Worm (Caenorhabditis elegans) whole organism, young adult: ENCODE data around the gene Y25C1A.6.

Experiments
- B0261.1 ChIP-seq: sonication (generic microtip); optimal IDR thresholded peaks from 2 replicates; lab custom pipeline; 2016; ENCODE audit warnings: mild to moderate bottlenecking, missing genetic modification characterization, moderate library complexity, missing compliant biosample characterization
- B0336.3 ChIP-seq: fragments of 200-800 bp; sonication (Bioruptor generic); IDR thresholded peaks from 2 replicates; pipeline ENCODE4 v1.3.6; 2022; ENCODE audit warnings: missing genetic modification characterization, missing compliant biosample characterization
- D2030.7 ChIP-seq: fragments of 200-800 bp; sonication (Bioruptor generic); IDR thresholded peaks from 2 replicates; pipeline ENCODE4 v1.3.6; 2022; ENCODE audit warnings: missing genetic modification reagents, missing genetic modification characterization, missing compliant biosample characterization
- F33H1.4 ChIP-seq: fragments of 200-800 bp; sonication (Bioruptor generic); IDR thresholded peaks from 2 replicates; pipeline ENCODE4 v1.3.6; 2022; ENCODE audit warnings: missing genetic modification reagents, missing genetic modification characterization, missing compliant biosample characterization
- F52B5.7 ChIP-seq: sonication (generic microtip); optimal IDR thresholded peaks from 2 replicates; lab custom pipeline; 2016; ENCODE audit warnings: mild to moderate bottlenecking, missing genetic modification characterization, missing compliant biosample characterization
- F57A8.1 ChIP-seq: fragments of 200-800 bp; sonication (Bioruptor generic); optimal IDR thresholded peaks from 2 replicates; lab custom pipeline; 2018; ENCODE audit warnings: mild to moderate bottlenecking, missing genetic modification characterization, moderate library complexity, missing compliant biosample characterization
- T07F8.4 ChIP-seq: sonication (generic microtip); optimal IDR thresholded peaks from 2 replicates; lab custom pipeline; 2016; ENCODE audit warnings: mild to moderate bottlenecking, missing genetic modification characterization, moderate library complexity, missing compliant biosample characterization
- Y53F4B.3 ChIP-seq: fragments of 200-800 bp; sonication (Bioruptor generic); IDR thresholded peaks from 2 replicates; pipeline ENCODE4 v1.3.6; 2022; ENCODE audit warnings: missing genetic modification reagents, missing genetic modification characterization, missing compliant biosample characterization
- Y53G8AR.9 ChIP-seq: fragments of 200-800 bp; sonication (Bioruptor generic); conservative IDR thresholded peaks from 2 replicates; pipeline ENCODE4 v1.3.6; 2022; ENCODE audit warnings: missing genetic modification reagents, missing genetic modification characterization, missing compliant biosample characterization
- Y56A3A.18 ChIP-seq: fragments of 200-800 bp; sonication (Bioruptor generic); IDR thresholded peaks from 2 replicates; pipeline ENCODE4 v1.3.6; 2022; ENCODE audit warnings: missing genetic modification reagents, missing genetic modification characterization, missing compliant biosample characterization
- Y95B8A.8 ChIP-seq: fragments of 200-800 bp; sonication (Bioruptor generic); IDR thresholded peaks from 2 replicates; pipeline ENCODE4 v1.3.6; 2022; ENCODE audit warnings: missing genetic modification reagents, missing genetic modification characterization, missing compliant biosample characterization
- akir-1 ChIP-seq: fragments of 200-800 bp; sonication (Bioruptor generic); optimal IDR thresholded peaks from 2 replicates; lab custom pipeline; 2018; ENCODE audit warnings: mild to moderate bottlenecking, missing genetic modification characterization, moderate library complexity, missing compliant biosample characterization
- aptf-2 ChIP-seq: fragments of 200-800 bp; sonication (Bioruptor generic); conservative IDR thresholded peaks from 2 replicates; pipeline ENCODE4 v1.3.6; 2022; ENCODE audit warnings: missing genetic modification reagents, missing genetic modification characterization, missing compliant biosample characterization
- aptf-3 ChIP-seq: fragments of 200-800 bp; sonication (Bioruptor generic); IDR thresholded peaks from 2 replicates; pipeline ENCODE4 v1.3.6; 2022; ENCODE audit warnings: missing genetic modification characterization, missing compliant biosample characterization
- atf-7 ChIP-seq: sonication (generic microtip); optimal IDR thresholded peaks from 2 replicates; lab custom pipeline; 2017; ENCODE audit warnings: mild to moderate bottlenecking, missing genetic modification characterization, missing compliant biosample characterization
- attf-3 ChIP-seq: fragments of 200-800 bp; sonication (Bioruptor generic); conservative IDR thresholded peaks from 2 replicates; pipeline ENCODE4 v1.3.6; 2022; ENCODE audit warnings: missing genetic modification reagents, missing genetic modification characterization, missing compliant biosample characterization
- bed-2 ChIP-seq: fragments of 200-800 bp; sonication (Bioruptor generic); IDR thresholded peaks from 2 replicates; pipeline ENCODE4 v1.3.6; 2022; ENCODE audit warnings: missing genetic modification reagents, missing genetic modification characterization, missing compliant biosample characterization
- ceh-40 ChIP-seq: fragments of 200-800 bp; sonication (Bioruptor generic); IDR thresholded peaks from 2 replicates; pipeline ENCODE4 v1.3.6; 2022; ENCODE audit warnings: missing genetic modification characterization, missing compliant biosample characterization
- ceh-58 ChIP-seq: fragments of 200-800 bp; sonication (Bioruptor generic); IDR thresholded peaks from 2 replicates; pipeline ENCODE4 v1.3.6; 2022; ENCODE audit warnings: missing genetic modification characterization, missing compliant biosample characterization
- ceh-91 ChIP-seq: fragments of 200-800 bp; sonication (Bioruptor generic); IDR thresholded peaks from 2 replicates; pipeline ENCODE4 v1.3.6; 2022; ENCODE audit warnings: missing genetic modification reagents, missing genetic modification characterization, missing compliant biosample characterization
- egl-18 ChIP-seq: fragments of 200-800 bp; sonication (Bioruptor generic); IDR thresholded peaks from 2 replicates; pipeline ENCODE4 v1.3.6; 2022; ENCODE audit warnings: missing genetic modification reagents, missing genetic modification characterization, missing compliant biosample characterization
- ekl-4 ChIP-seq: fragments of 200-800 bp; sonication (Bioruptor generic); IDR thresholded peaks from 2 replicates; pipeline ENCODE4 v1.3.6; 2022; ENCODE audit warnings: missing genetic modification reagents, missing genetic modification characterization, missing compliant biosample characterization
- gei-17 ChIP-seq: fragments of 200-800 bp; sonication (Bioruptor generic); optimal IDR thresholded peaks from 2 replicates; lab custom pipeline; 2018; ENCODE audit warnings: mild to moderate bottlenecking, missing genetic modification characterization, missing compliant biosample characterization
- him-1 ChIP-seq: sonication (generic microtip); optimal IDR thresholded peaks from 2 replicates; lab custom pipeline; 2016; ENCODE audit warnings: missing genotype, missing genetic modification reagents, missing genetic modification characterization, missing compliant biosample characterization
- hmg-1.2 ChIP-seq: fragments of 200-800 bp; sonication (Bioruptor generic); IDR thresholded peaks from 2 replicates; pipeline ENCODE4 v1.3.6; 2022; ENCODE audit warnings: missing genetic modification reagents, missing genetic modification characterization, missing compliant biosample characterization
- lin-35 ChIP-seq, 3 experiments: fragments of 150-350 bp in 2 of 3; sonication (generic microtip) in 1 of 3; optimal IDR thresholded peaks; 2 replicates each; lab custom pipeline; 2014 to 2018; ENCODE audit warnings: missing biosample characterization in 3 of 3, missing genetic modification characterization in 3 of 3, missing genetic modification reagents in 3 of 3
- lin-54 ChIP-seq: fragments of 200-800 bp; sonication (Bioruptor generic); optimal IDR thresholded peaks from 2 replicates; lab custom pipeline; 2018; ENCODE audit warnings: mild to moderate bottlenecking, missing genetic modification characterization, missing compliant biosample characterization
- lsy-27 ChIP-seq: sonication (generic microtip); optimal IDR thresholded peaks from 2 replicates; lab custom pipeline; 2017; ENCODE audit warnings: missing genetic modification characterization, mild to moderate bottlenecking, missing compliant biosample characterization, antibody characterized with exemption, missing genotype, borderline replicate concordance; ENCODE audit not compliant: insufficient read depth
- madf-10 ChIP-seq: sonication (generic microtip); optimal IDR thresholded peaks from 2 replicates; lab custom pipeline; 2016; ENCODE audit warnings: mild to moderate bottlenecking, missing genetic modification characterization, missing compliant biosample characterization
- madf-6 ChIP-seq: fragments of 200-800 bp; sonication (Bioruptor generic); IDR thresholded peaks from 2 replicates; pipeline ENCODE4 v1.3.6; 2022; ENCODE audit warnings: missing genetic modification reagents, missing genetic modification characterization, missing compliant biosample characterization
- mcd-1 ChIP-seq: fragments of 200-800 bp; sonication (Bioruptor generic); IDR thresholded peaks from 2 replicates; pipeline ENCODE4 v1.3.6; 2022; ENCODE audit warnings: missing genetic modification reagents, missing genetic modification characterization, missing compliant biosample characterization
- mxl-1 ChIP-seq: sonication (generic microtip); optimal IDR thresholded peaks from 2 replicates; lab custom pipeline; 2016; ENCODE audit warnings: missing genetic modification characterization, missing compliant biosample characterization
- nhr-120 ChIP-seq: fragments of 200-800 bp; sonication (Bioruptor generic); IDR thresholded peaks from 2 replicates; pipeline ENCODE4 v1.3.6; 2022; ENCODE audit warnings: missing genetic modification characterization, missing compliant biosample characterization
- nhr-179 ChIP-seq: sonication (generic microtip); optimal IDR thresholded peaks from 2 replicates; lab custom pipeline; 2016; ENCODE audit warnings: mild to moderate bottlenecking, missing genetic modification characterization, missing compliant biosample characterization
- pbrm-1 ChIP-seq: fragments of 200-800 bp; sonication (Bioruptor generic); IDR thresholded peaks from 2 replicates; pipeline ENCODE4 v1.3.6; 2022; ENCODE audit warnings: missing genetic modification reagents, missing genetic modification characterization, missing compliant biosample characterization
- pha-4 ChIP-seq: fragments of 150-350 bp; sonication (generic microtip); optimal IDR thresholded peaks from 2 replicates; lab custom pipeline; 2014; ENCODE audit warnings: missing biosample characterization, missing genetic modification reagents, missing genetic modification characterization
- rec-8 ChIP-seq, 2 experiments: sonication (generic microtip); optimal IDR thresholded peaks; 2 replicates each; lab custom pipeline; 2016; ENCODE audit warnings: mild to moderate bottlenecking in 2 of 2, missing genetic modification characterization in 2 of 2, missing genetic modification reagents in 2 of 2, missing genotype in 2 of 2, missing biosample characterization in 1 of 2, missing compliant biosample characterization in 1 of 2, moderate library complexity in 1 of 2
- rpc-1 ChIP-seq, 2 experiments: fragments of 150-350 bp in 1 of 2; sonication (generic microtip) in 1 of 2; optimal IDR thresholded peaks; 2 replicates each; lab custom pipeline; 2014 to 2018; ENCODE audit warnings: missing biosample characterization in 1 of 2, missing genetic modification characterization in 1 of 2, missing genetic modification reagents in 1 of 2, missing genotype in 1 of 2
- sdz-38 ChIP-seq: sonication (generic microtip); optimal IDR thresholded peaks from 2 replicates; lab custom pipeline; 2016; ENCODE audit warnings: missing genotype, missing genetic modification characterization, missing compliant biosample characterization
- snpc-1.1 ChIP-seq: sonication (generic microtip); optimal IDR thresholded peaks from 2 replicates; lab custom pipeline; 2017; ENCODE audit warnings: missing genetic modification characterization, mild to moderate bottlenecking, missing compliant biosample characterization, antibody characterized with exemption, moderate library complexity, missing genotype, missing genetic modification reagents; ENCODE audit not compliant: insufficient read depth
- snpc-4 ChIP-seq, 5 experiments: fragments of 150-350 bp in 1 of 5; sonication (generic microtip) in 4 of 5; optimal IDR thresholded peaks; 2 replicates each; lab custom pipeline; 2014 to 2018; ENCODE audit warnings: missing genetic modification characterization in 5 of 5, missing biosample characterization in 3 of 5, antibody characterized with exemption in 2 of 5, mild to moderate bottlenecking in 2 of 5, missing compliant biosample characterization in 2 of 5, missing genotype in 2 of 5, moderate library complexity in 2 of 5, missing genetic modification reagents in 1 of 5
- somi-1 ChIP-seq: fragments of 200-800 bp; sonication (Bioruptor generic); optimal IDR thresholded peaks from 2 replicates; lab custom pipeline; 2018; ENCODE audit warnings: mild to moderate bottlenecking, missing genetic modification characterization, missing compliant biosample characterization
- zim-3 ChIP-seq: sonication (generic microtip); optimal IDR thresholded peaks from 2 replicates; lab custom pipeline; 2017; ENCODE audit warnings: mild to moderate bottlenecking, missing genetic modification characterization, moderate library complexity, missing compliant biosample characterization
- ztf-18 ChIP-seq: sonication (generic microtip); optimal IDR thresholded peaks from 2 replicates; lab custom pipeline; 2016; ENCODE audit warnings: missing genotype, mild to moderate bottlenecking, missing genetic modification characterization, missing compliant biosample characterization
- ztf-26 ChIP-seq: sonication (generic microtip); optimal IDR thresholded peaks from 2 replicates; lab custom pipeline; 2017; ENCODE audit warnings: missing genetic modification characterization, missing compliant biosample characterization
- ztf-28 ChIP-seq: fragments of 200-800 bp; sonication (Bioruptor generic); IDR thresholded peaks from 2 replicates; pipeline ENCODE4 v1.3.6; 2022; ENCODE audit warnings: missing genetic modification reagents, missing genetic modification characterization, missing compliant biosample characterization

The Y25C1A.6 gene

ce11 chrII:3076915-3077314 lies 16.0 kb downstream of the Y25C1A.6 start, which contains the start of gene Y25C1A.8 (continued):
- peak; percentile 3 to 90 (median 71) for TF ChIP-seq lin-35 (GFP tag; optimal IDR thresholded peaks at IDR 0.05; lab: Kevin White, UChicago)
- TF ChIP-seq ceh-91 (GFP tag; lab: Robert Waterston, UW), result peak; percentile 63; the same call in 1 of the 2 replicates
- TF ChIP-seq lsy-27, result no peak
- TF ChIP-seq Y53G8AR.9 (GFP tag; lab: Robert Waterston, UW), result peak; percentile 93
- TF ChIP-seq B0336.3 (GFP tag; lab: Robert Waterston, UW), result peak; percentile 96
- peak; percentile 83 for TF ChIP-seq ztf-26
- TF ChIP-seq rec-8 (tag; optimal IDR thresholded peaks at IDR 0.05; lab: Kevin White, UChicago), result no peak
- no peak for TF ChIP-seq somi-1
- no peak for TF ChIP-seq nhr-120 (GFP tag; lab: Robert Waterston, UW)
- TF ChIP-seq akir-1 (GFP tag; lab: Kevin White, UChicago), result no peak
- no peak for TF ChIP-seq T07F8.4 (tag; lab: Kevin White, UChicago)
- TF ChIP-seq zim-3 (tag; lab: Kevin White, UChicago), result peak; percentile 53
- no peak; the same call in 1 of the 2 replicates for TF ChIP-seq Y56A3A.18 (GFP tag; lab: Robert Waterston, UW)
- peak; percentile 51 for TF ChIP-seq madf-10
- no peak for TF ChIP-seq attf-3 (GFP tag; lab: Robert Waterston, UW)
- TF ChIP-seq hmg-1.2, result peak; percentile 75
- TF ChIP-seq B0261.1 (tag; lab: Kevin White, UChicago), result peak; percentile 36
- TF ChIP-seq snpc-1.1, result no peak
- TF ChIP-seq Y53F4B.3 (GFP tag; lab: Robert Waterston, UW), result no peak
- TF ChIP-seq ztf-28 (GFP tag; lab: Robert Waterston, UW), result peak; percentile 56; the same call in 1 of the 2 replicates
- TF ChIP-seq aptf-3 (GFP tag; lab: Robert Waterston, UW), result no peak
- TF ChIP-seq pha-4, result peak; percentile 24
- no peak for TF ChIP-seq aptf-2 (GFP tag; lab: Robert Waterston, UW)
- peak; percentile 92 for TF ChIP-seq mcd-1
- peak; percentile 100 for TF ChIP-seq F33H1.4 (GFP tag; lab: Robert Waterston, UW)
- peak; percentile 24 for TF ChIP-seq rpc-1 (optimal IDR thresholded peaks at IDR 0.05; lab: Kevin White, UChicago)
- TF ChIP-seq rpc-1 (tag; optimal IDR thresholded peaks at IDR 0.05; lab: Kevin White, UChicago), result no peak
- peak; percentile 88 for TF ChIP-seq madf-6
- TF ChIP-seq ceh-58 (GFP tag; lab: Robert Waterston, UW), result no peak
- peak; percentile 15 for TF ChIP-seq mxl-1
- TF ChIP-seq ztf-18 (tag; lab: Kevin White, UChicago), result peak; percentile 52
- TF ChIP-seq bed-2, result no peak
- TF ChIP-seq egl-18 (GFP tag; lab: Robert Waterston, UW), result no peak
- peak; percentile 30 for TF ChIP-seq him-1
- no peak for TF ChIP-seq sdz-38 (tag; lab: Kevin White, UChicago)
- no peak for TF ChIP-seq ceh-40 (GFP tag; lab: Robert Waterston, UW)
- TF ChIP-seq D2030.7 (GFP tag; lab: Robert Waterston, UW), result peak; percentile 75; the same call in 1 of the 2 replicates
- no peak; the same call in none of the 2 replicates for TF ChIP-seq Y95B8A.8 (GFP tag; lab: Robert Waterston, UW)
- TF ChIP-seq atf-7 (tag; lab: Kevin White, UChicago), result peak; percentile 97
- TF ChIP-seq snpc-4 (GFP tag; optimal IDR thresholded peaks at IDR 0.05; lab: Kevin White, UChicago), result peak; percentile 63
- peak in 3 of 4 experiments; percentile 71 to 73 (median 73) for TF ChIP-seq snpc-4 (tag; optimal IDR thresholded peaks at IDR 0.05; lab: Kevin White, UChicago)
- no peak for TF ChIP-seq F52B5.7 (tag; lab: Kevin White, UChicago)
- TF ChIP-seq gei-17 (GFP tag; lab: Kevin White, UChicago), result peak; percentile 74
- TF ChIP-seq pbrm-1 (GFP tag; lab: Robert Waterston, UW), result peak; percentile 96
- TF ChIP-seq lin-54 (GFP tag; lab: Kevin White, UChicago), result peak; percentile 90
- no peak for TF ChIP-seq F57A8.1 (GFP tag; lab: Kevin White, UChicago)
- TF ChIP-seq ekl-4 (GFP tag; lab: Robert Waterston, UW), result peak; percentile 90; the same call in 1 of the 2 replicates
- TF ChIP-seq nhr-179 (tag; lab: Kevin White, UChicago), result no peak
